Worm (Caenorhabditis elegans) whole organism, late embryonic: ENCODE measurements around the gene bath-36.
A peak's percentile ranks its signal among the peaks of the same experiment; 100 is the strongest.

Experiments
- F13H6.1 ChIP-seq: sonication (generic microtip); optimal IDR thresholded peaks from 2 replicates; lab custom pipeline; 2016; ENCODE audit warnings: missing genetic modification characterization, missing compliant biosample characterization
- K02D7.2 ChIP-seq: sonication (generic microtip); optimal IDR thresholded peaks from 2 replicates; lab custom pipeline; 2017; ENCODE audit warnings: mild to moderate bottlenecking, missing genetic modification characterization, missing compliant biosample characterization
- T23F11.4 ChIP-seq: fragments of 200-800 bp; sonication (Bioruptor generic); optimal IDR thresholded peaks from 2 replicates; lab custom pipeline; 2018; ENCODE audit warnings: mild to moderate bottlenecking, missing genetic modification characterization, missing compliant biosample characterization
- ahr-1 ChIP-seq: sonication (generic microtip); optimal IDR thresholded peaks from 2 replicates; lab custom pipeline; 2016; ENCODE audit warnings: missing genetic modification characterization, missing compliant biosample characterization
- ama-1 ChIP-seq: fragments of 150-350 bp; optimal IDR thresholded peaks from 2 replicates; lab custom pipeline; 2014
- ceh-30 ChIP-seq: fragments of 150-350 bp; optimal IDR thresholded peaks from 2 replicates; lab custom pipeline; 2014; ENCODE audit warnings: missing biosample characterization, missing genetic modification characterization
- ceh-31 ChIP-seq: sonication (generic microtip); optimal IDR thresholded peaks from 2 replicates; lab custom pipeline; 2016; ENCODE audit warnings: missing genetic modification characterization, missing compliant biosample characterization
- ceh-6 ChIP-seq: fragments of 200-800 bp; sonication (Bioruptor generic); optimal IDR thresholded peaks from 2 replicates; lab custom pipeline; 2018; ENCODE audit warnings: mild to moderate bottlenecking, missing genetic modification characterization, missing compliant biosample characterization
- ceh-9 ChIP-seq: sonication (generic microtip); optimal IDR thresholded peaks from 2 replicates; lab custom pipeline; 2016; ENCODE audit warnings: mild to moderate bottlenecking, missing genetic modification characterization, inconsistent platforms, missing compliant biosample characterization
- che-1 ChIP-seq: sonication (generic microtip); optimal IDR thresholded peaks from 2 replicates; lab custom pipeline; 2016; ENCODE audit warnings: mild to moderate bottlenecking, missing genetic modification characterization, missing compliant biosample characterization
- dve-1 ChIP-seq: sonication (generic microtip); optimal IDR thresholded peaks from 2 replicates; lab custom pipeline; 2017; ENCODE audit warnings: antibody characterized with exemption, mild to moderate bottlenecking, missing genetic modification characterization, missing compliant biosample characterization
- elt-2 ChIP-seq: sonication (generic microtip); optimal IDR thresholded peaks from 2 replicates; lab custom pipeline; 2016; ENCODE audit warnings: missing genetic modification reagents, missing genetic modification characterization, missing compliant biosample characterization
- elt-4 ChIP-seq: sonication (generic microtip); optimal IDR thresholded peaks from 2 replicates; lab custom pipeline; 2016; ENCODE audit warnings: missing genetic modification characterization, missing compliant biosample characterization
- ets-4 ChIP-seq: sonication (generic microtip); optimal IDR thresholded peaks from 2 replicates; lab custom pipeline; 2016; ENCODE audit warnings: missing genetic modification characterization, missing compliant biosample characterization
- fkh-10 ChIP-seq: fragments of 150-350 bp; optimal IDR thresholded peaks from 2 replicates; lab custom pipeline; 2014; ENCODE audit warnings: missing biosample characterization, missing genetic modification reagents, missing genetic modification characterization
- hlh-15 ChIP-seq: sonication (generic microtip); optimal IDR thresholded peaks from 2 replicates; lab custom pipeline; 2016; ENCODE audit warnings: missing genetic modification characterization, missing compliant biosample characterization
- hlh-6 ChIP-seq: sonication (generic microtip); optimal IDR thresholded peaks from 2 replicates; lab custom pipeline; 2016; ENCODE audit warnings: missing genotype, missing genetic modification characterization, missing compliant biosample characterization
- hlh-8 ChIP-seq: sonication (generic microtip); optimal IDR thresholded peaks from 2 replicates; lab custom pipeline; 2016; ENCODE audit warnings: missing genotype, missing genetic modification characterization, missing compliant biosample characterization
- madf-2 ChIP-seq: sonication (generic microtip); optimal IDR thresholded peaks from 2 replicates; lab custom pipeline; 2017; ENCODE audit warnings: missing genetic modification characterization, missing compliant biosample characterization
- nhr-11 ChIP-seq: fragments of 150-350 bp; optimal IDR thresholded peaks from 2 replicates; lab custom pipeline; 2014; ENCODE audit warnings: missing biosample characterization, missing genetic modification characterization
- nhr-232 ChIP-seq: sonication (generic microtip); optimal IDR thresholded peaks from 2 replicates; lab custom pipeline; 2016; ENCODE audit warnings: missing genetic modification characterization, missing compliant biosample characterization
- npax-4 ChIP-seq: sonication (generic microtip); optimal IDR thresholded peaks from 2 replicates; lab custom pipeline; 2016; ENCODE audit warnings: missing genetic modification characterization, missing compliant biosample characterization
- pat-9 ChIP-seq: fragments of 200-800 bp; sonication (Bioruptor generic); optimal IDR thresholded peaks from 2 replicates; lab custom pipeline; 2018; ENCODE audit warnings: mild to moderate bottlenecking, missing genetic modification characterization, moderate library complexity, missing compliant biosample characterization
- pax-1 ChIP-seq: fragments of 150-350 bp; optimal IDR thresholded peaks from 2 replicates; lab custom pipeline; 2014; ENCODE audit warnings: missing biosample characterization, missing genetic modification characterization
- pha-2 ChIP-seq: sonication (generic microtip); optimal IDR thresholded peaks from 2 replicates; lab custom pipeline; 2017; ENCODE audit warnings: mild to moderate bottlenecking, missing genetic modification characterization, missing compliant biosample characterization
- pha-4 ChIP-seq: fragments of 150-350 bp; optimal IDR thresholded peaks from 2 replicates; lab custom pipeline; 2018; ENCODE audit warnings: missing biosample characterization, missing genetic modification reagents, missing genetic modification characterization
- ref-2 ChIP-seq: sonication (generic microtip); optimal IDR thresholded peaks from 2 replicates; lab custom pipeline; 2016; ENCODE audit warnings: missing genetic modification characterization, missing compliant biosample characterization
- tbx-7 ChIP-seq: sonication (generic microtip); optimal IDR thresholded peaks from 2 replicates; lab custom pipeline; 2016; ENCODE audit warnings: missing genotype, missing genetic modification characterization, missing compliant biosample characterization
- ttx-3 ChIP-seq: sonication (generic microtip); optimal IDR thresholded peaks from 2 replicates; lab custom pipeline; 2016; ENCODE audit warnings: missing genetic modification reagents, missing genetic modification characterization, missing compliant biosample characterization
- unc-3 ChIP-seq, 2 experiments: fragments of 200-800 bp in 1 of 2; sonication (Bioruptor generic) in 1 of 2; sonication (generic microtip) in 1 of 2; conservative IDR thresholded peaks in 1 of 2; optimal IDR thresholded peaks in 1 of 2; 2 replicates each; pipeline versions ENCODE4 v1.3.6 to Lab custom; 2016 to 2022; ENCODE audit warnings: missing compliant biosample characterization in 2 of 2, missing genetic modification characterization in 2 of 2, missing genetic modification reagents in 1 of 2
- unc-42 ChIP-seq: sonication (generic microtip); optimal IDR thresholded peaks from 2 replicates; lab custom pipeline; 2016; ENCODE audit warnings: missing genotype, missing genetic modification characterization, missing compliant biosample characterization
- unc-55 ChIP-seq: sonication (generic microtip); optimal IDR thresholded peaks from 2 replicates; lab custom pipeline; 2017; ENCODE audit warnings: missing biosample characterization, missing genetic modification reagents, missing genetic modification characterization
- ztf-16 ChIP-seq: sonication (generic microtip); optimal IDR thresholded peaks from 2 replicates; lab custom pipeline; 2017; ENCODE audit warnings: missing genetic modification characterization, missing compliant biosample characterization

Gene bath-36

ce11 chrV:15187083-15188057, at the start of gene bath-36, which contains the start of gene cyn-7 (continued):
- peak; percentile 27 for TF ChIP-seq elt-2 (tag; lab: Kevin White, UChicago)
- no peak for TF ChIP-seq elt-4 (tag; lab: Kevin White, UChicago)
- TF ChIP-seq ama-1 (lab: Kevin White, UChicago): no peak
- no peak for TF ChIP-seq nhr-11 (tag; lab: Kevin White, UChicago)
- peak; percentile 29 for TF ChIP-seq unc-42 (tag; lab: Kevin White, UChicago)
- TF ChIP-seq hlh-8 (tag; lab: Kevin White, UChicago): no peak
- TF ChIP-seq ceh-9 (tag; lab: Kevin White, UChicago): no peak
- no peak for TF ChIP-seq T23F11.4 (GFP tag; lab: Kevin White, UChicago)
- TF ChIP-seq, all 69 proteins: peak for 9

ce11 chrV:15139811-15140210, 47.9 kb upstream of the bath-36 start:
- no peak for TF ChIP-seq hlh-6 (tag; lab: Kevin White, UChicago)
- no peak for TF ChIP-seq K02D7.2 (tag; lab: Kevin White, UChicago)
- no peak for TF ChIP-seq pha-2 (tag; lab: Kevin White, UChicago)
- no peak for TF ChIP-seq pha-4
- no peak for TF ChIP-seq che-1
- no peak for TF ChIP-seq dve-1 (tag; lab: Kevin White, UChicago)
- TF ChIP-seq pat-9 (tag; lab: Kevin White, UChicago): no peak
- TF ChIP-seq hlh-15 (tag; lab: Kevin White, UChicago): no peak
- no peak for TF ChIP-seq ref-2 (tag; lab: Kevin White, UChicago)
- no peak for TF ChIP-seq ceh-30
- no peak for TF ChIP-seq ztf-16 (tag; lab: Kevin White, UChicago)
- TF ChIP-seq unc-55 (GFP tag; lab: Kevin White, UChicago): no peak
- no peak for TF ChIP-seq ceh-6
- no peak for TF ChIP-seq ttx-3 (tag; lab: Kevin White, UChicago)
- no peak for TF ChIP-seq F13H6.1 (tag; lab: Kevin White, UChicago)
- TF ChIP-seq hlh-8 (tag; lab: Kevin White, UChicago): no peak
- TF ChIP-seq unc-3 (GFP tag; conservative IDR thresholded peaks at IDR 0.05; lab: Robert Waterston, UW): no peak
- TF ChIP-seq unc-3 (tag; optimal IDR thresholded peaks at IDR 0.05; lab: Kevin White, UChicago): no peak

- no peak for TF ChIP-seq nhr-232
Observed at ce11 chrV:15140247-15140646, 47.4 kb upstream of the bath-36 start, which contains the start of gene K08F9.3. Gene K08F9.3 (plus strand): TSS chrV:15140547.

ce11 chrV:15143285-15143684, 44.4 kb upstream of the bath-36 start, which contains the start of gene K08F9.1:
Gene K08F9.1 (minus strand): TSS chrV:15143385.
- TF ChIP-seq nhr-232 (no peak), npax-4 (no peak), ceh-31 (no peak), tbx-7 (tag; lab: Kevin White, UChicago) (no peak), hlh-6 (tag; lab: Kevin White, UChicago) (no peak), pax-1 (tag; lab: Kevin White, UChicago) (no peak), ets-4 (tag; lab: Kevin White, UChicago) (no peak), ztf-16 (tag; lab: Kevin White, UChicago) (no peak), fkh-10 (GFP tag; lab: Kevin White, UChicago) (no peak), madf-2 (tag; lab: Kevin White, UChicago) (no peak), ahr-1 (tag; lab: Kevin White, UChicago) (no peak), T23F11.4 (GFP tag; lab: Kevin White, UChicago) (no peak)
- TF ChIP-seq, all 69 proteins: peak for 0
